Fruit fly (Drosophila melanogaster): ENCODE measurements around the gene RnrL.

RnrL gene

DNA sequence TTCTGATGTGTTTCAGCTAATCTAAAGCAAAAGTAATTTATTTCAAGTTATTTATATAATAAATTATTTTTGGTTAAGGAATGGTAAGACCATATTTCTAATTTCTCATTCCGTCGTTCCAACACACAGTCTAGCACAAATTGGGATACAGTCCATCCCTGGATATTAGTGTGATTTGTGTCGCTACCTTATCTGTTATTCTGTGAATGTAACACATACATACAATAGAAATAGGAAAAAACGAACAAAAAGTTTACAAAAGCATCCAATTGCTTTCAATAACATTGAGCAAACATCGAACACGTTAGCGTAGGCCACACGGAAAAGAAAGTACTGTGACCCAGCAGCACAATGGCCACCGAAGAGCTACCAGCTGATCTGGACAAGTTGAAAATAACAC lies 38.8 kb upstream of the RnrL start, which contains the start of gene CG5056:
TSS of gene CG5056 (plus strand) at position 168 of the 400 bp plus-strand sequence.
- TF ChIP-seq CG11617 (GFP tag; optimal IDR thresholded peaks at IDR 0.05) = no peak
- TF ChIP-seq CG33017 (tag; optimal IDR thresholded peaks at IDR 0.05) = peak; percentile 10
- TF ChIP-seq CG14711 (tag; optimal IDR thresholded peaks at IDR 0.05) = peak; percentile 37
- TF ChIP-seq kay (GFP tag; ENCODE audit: borderline replicate concordance) = no peak
- TF ChIP-seq ovo (GFP tag; optimal IDR thresholded peaks at IDR 0.05) = no peak
- no peak for TF ChIP-seq CG12768 (GFP tag; optimal IDR thresholded peaks at IDR 0.05)
- TF ChIP-seq CG7101 (tag; optimal IDR thresholded peaks at IDR 0.05) = no peak
- TF ChIP-seq pad (GFP tag; optimal IDR thresholded peaks at IDR 0.05) = no peak
- no peak for TF ChIP-seq toe (GFP tag; optimal IDR thresholded peaks at IDR 0.05)
- peak; percentile 69 for TF ChIP-seq bab1 (GFP tag; optimal IDR thresholded peaks at IDR 0.05)
- TF ChIP-seq Clk (GFP tag; optimal IDR thresholded peaks at IDR 0.05) = no peak
- no peak for TF ChIP-seq Hr96 (GFP tag; optimal IDR thresholded peaks at IDR 0.05)
- TF ChIP-seq Crg-1 (GFP tag; optimal IDR thresholded peaks at IDR 0.05) = peak; percentile 12
- TF ChIP-seq CG5204 (GFP tag; optimal IDR thresholded peaks at IDR 0.05) = no peak
- no peak for TF ChIP-seq cnc (optimal IDR thresholded peaks at IDR 0.05)
- no peak for TF ChIP-seq cic (GFP tag; optimal IDR thresholded peaks at IDR 0.05)
- TF ChIP-seq CG7045 (GFP tag; optimal IDR thresholded peaks at IDR 0.05) = no peak
- TF ChIP-seq Mnt (GFP tag; optimal IDR thresholded peaks at IDR 0.05) = no peak

DNA sequence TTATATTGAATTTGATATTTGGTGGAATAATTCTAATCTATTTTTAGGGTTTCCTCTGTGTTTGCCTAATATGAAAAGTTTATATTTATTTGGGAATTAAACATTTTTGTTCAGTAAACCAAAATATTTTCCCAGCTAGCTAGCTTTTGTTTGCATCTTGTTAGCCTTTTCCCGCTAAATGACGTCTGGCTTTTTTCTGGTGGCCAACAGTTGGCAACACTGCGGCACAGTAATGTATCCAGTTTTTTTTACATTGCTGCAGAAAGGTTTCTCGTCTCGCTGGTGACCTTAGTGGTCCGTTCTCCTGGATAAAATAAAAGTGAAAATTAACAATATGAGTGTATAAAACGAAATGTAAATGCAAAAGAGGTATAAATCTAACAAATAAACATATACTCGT lies 36.5 kb upstream of the RnrL start, which contains the start of gene lft:
TSS of gene lft (plus strand) at position 243 of the 400 bp plus-strand sequence.
- TF ChIP-seq cic (GFP tag; optimal IDR thresholded peaks at IDR 0.05) (no peak), kay (GFP tag; ENCODE audit: borderline replicate concordance) (no peak), CG14711 (tag; optimal IDR thresholded peaks at IDR 0.05) (no peak), CG7101 (tag; optimal IDR thresholded peaks at IDR 0.05) (no peak), bab1 (GFP tag; optimal IDR thresholded peaks at IDR 0.05) (no peak), Clk (GFP tag; optimal IDR thresholded peaks at IDR 0.05) (no peak), tj (GFP tag; optimal IDR thresholded peaks at IDR 0.05) (no peak), Hr96 (GFP tag; optimal IDR thresholded peaks at IDR 0.05) (no peak), toe (GFP tag; optimal IDR thresholded peaks at IDR 0.05) (no peak), CG11617 (GFP tag; optimal IDR thresholded peaks at IDR 0.05) (no peak), Mnt (GFP tag; optimal IDR thresholded peaks at IDR 0.05) (no peak), CG7045 (GFP tag; optimal IDR thresholded peaks at IDR 0.05) (no peak), pad (GFP tag; optimal IDR thresholded peaks at IDR 0.05) (no peak), CG1620 (GFP tag; optimal IDR thresholded peaks at IDR 0.05) (no peak), ovo (GFP tag; optimal IDR thresholded peaks at IDR 0.05) (no peak), CG12768 (GFP tag; optimal IDR thresholded peaks at IDR 0.05) (no peak), cnc (optimal IDR thresholded peaks at IDR 0.05) (no peak), CG33017 (tag; optimal IDR thresholded peaks at IDR 0.05) (no peak), Crg-1 (GFP tag; optimal IDR thresholded peaks at IDR 0.05) (no peak)

DNA sequence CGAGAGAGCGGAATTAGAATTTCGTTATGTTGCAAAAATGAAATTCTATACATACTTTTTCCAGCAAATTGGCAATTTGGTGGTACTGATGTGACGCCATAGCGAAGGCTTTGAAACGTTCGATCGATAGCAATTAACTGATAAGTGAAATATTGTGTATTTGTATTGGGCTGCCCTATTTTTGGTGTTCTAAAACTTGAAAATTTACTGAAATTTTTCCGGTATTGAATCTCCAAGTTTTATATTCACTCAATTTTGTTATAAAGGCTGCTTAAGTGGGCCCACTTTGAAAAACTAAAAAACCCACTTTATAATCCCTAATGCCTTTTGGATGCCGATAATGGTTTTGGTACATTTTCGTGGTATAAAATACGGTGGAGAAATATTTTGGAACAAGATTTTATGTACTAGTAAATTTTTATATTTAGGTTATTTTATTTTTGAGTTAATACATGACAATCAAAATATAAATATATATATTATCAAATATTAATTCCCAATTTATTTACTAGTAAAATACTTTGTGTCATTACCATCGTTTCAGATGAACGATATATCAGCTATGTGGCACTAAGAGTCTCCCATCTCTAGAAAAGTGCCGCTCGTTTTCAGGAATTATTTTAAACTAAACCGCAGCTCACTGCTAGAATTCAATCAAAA lies 34.8 kb upstream of the RnrL start, which contains the start of the genes Cand1 and pim:
TSS of gene Cand1 (minus strand) at position 300 of the 660 bp plus-strand sequence.
TSS of gene pim (plus strand) at position 582 of the 660 bp plus-strand sequence.
- TF ChIP-seq CG11617 (GFP tag; optimal IDR thresholded peaks at IDR 0.05) = no peak
- peak; percentile 50 for TF ChIP-seq CG7101 (tag; optimal IDR thresholded peaks at IDR 0.05)

DNA sequence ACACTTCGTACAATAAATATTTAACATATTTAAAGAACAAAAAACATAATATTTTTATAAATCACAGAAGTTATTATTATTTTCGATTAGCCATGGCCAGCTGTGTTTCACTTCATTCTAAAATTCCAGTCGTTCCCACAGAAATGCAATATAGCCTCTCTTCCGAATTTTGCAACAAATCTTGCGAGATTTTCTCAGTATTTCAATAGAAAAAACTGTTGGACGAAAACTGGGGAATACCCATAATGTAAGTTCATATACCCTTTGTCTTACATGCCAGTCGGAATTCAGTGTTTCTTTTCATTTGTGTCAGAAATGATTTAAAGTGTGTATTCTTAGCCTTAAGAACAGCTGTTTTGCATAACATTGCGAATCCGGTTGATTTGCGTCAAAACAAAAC lies 28.8 kb upstream of the RnrL start, which contains the start of the genes CtsL4 and ClpP:
TSS of gene CtsL4 (minus strand) at position 90 of the 400 bp plus-strand sequence.
TSS of gene ClpP (plus strand) at position 288 of the 400 bp plus-strand sequence.
- TF ChIP-seq tj (GFP tag; optimal IDR thresholded peaks at IDR 0.05) (peak; percentile 72), CG1620 (GFP tag; optimal IDR thresholded peaks at IDR 0.05) (peak; percentile 6), CG7101 (tag; optimal IDR thresholded peaks at IDR 0.05) (peak; percentile 36), CG14711 (tag; optimal IDR thresholded peaks at IDR 0.05) (no peak), bab1 (GFP tag; optimal IDR thresholded peaks at IDR 0.05) (no peak), CG11617 (GFP tag; optimal IDR thresholded peaks at IDR 0.05) (peak; percentile 35), CG33017 (tag; optimal IDR thresholded peaks at IDR 0.05) (no peak)

DNA sequence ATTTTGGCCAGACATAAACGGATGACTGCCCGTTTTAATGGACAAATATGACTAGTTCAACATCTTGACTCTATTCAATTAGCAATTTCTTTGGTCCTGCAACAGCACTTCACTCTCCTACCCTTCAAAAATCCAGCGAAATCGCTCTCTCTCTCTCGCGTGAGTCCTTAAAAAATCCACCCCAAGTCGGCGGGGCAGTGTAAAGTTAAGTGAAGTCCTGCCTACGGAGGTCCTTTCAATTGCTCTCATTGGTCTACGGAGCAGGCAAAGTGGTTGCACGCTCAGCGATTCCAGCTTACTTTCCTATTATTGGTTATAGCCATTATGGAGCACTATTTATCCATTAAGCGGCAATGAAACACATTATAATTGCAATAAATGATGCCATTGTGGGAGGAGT lies 26.1 kb upstream of the RnrL start, which contains the start of gene CG34367:
TSS of gene CG34367 (minus strand) at position 35 of the 400 bp plus-strand sequence.
- no peak for TF ChIP-seq CG7101 (tag; optimal IDR thresholded peaks at IDR 0.05)
- TF ChIP-seq CG33017 (tag; optimal IDR thresholded peaks at IDR 0.05) = no peak
- no peak for TF ChIP-seq cnc (optimal IDR thresholded peaks at IDR 0.05)
- no peak for TF ChIP-seq tj (GFP tag; optimal IDR thresholded peaks at IDR 0.05)
- no peak for TF ChIP-seq CG7045 (GFP tag; optimal IDR thresholded peaks at IDR 0.05)
- TF ChIP-seq Hr96 (GFP tag; optimal IDR thresholded peaks at IDR 0.05) = no peak
- TF ChIP-seq CG12768 (GFP tag; optimal IDR thresholded peaks at IDR 0.05) = no peak
- no peak for TF ChIP-seq CG5204 (GFP tag; optimal IDR thresholded peaks at IDR 0.05)
- TF ChIP-seq CG1620 (GFP tag; optimal IDR thresholded peaks at IDR 0.05) = no peak

DNA sequence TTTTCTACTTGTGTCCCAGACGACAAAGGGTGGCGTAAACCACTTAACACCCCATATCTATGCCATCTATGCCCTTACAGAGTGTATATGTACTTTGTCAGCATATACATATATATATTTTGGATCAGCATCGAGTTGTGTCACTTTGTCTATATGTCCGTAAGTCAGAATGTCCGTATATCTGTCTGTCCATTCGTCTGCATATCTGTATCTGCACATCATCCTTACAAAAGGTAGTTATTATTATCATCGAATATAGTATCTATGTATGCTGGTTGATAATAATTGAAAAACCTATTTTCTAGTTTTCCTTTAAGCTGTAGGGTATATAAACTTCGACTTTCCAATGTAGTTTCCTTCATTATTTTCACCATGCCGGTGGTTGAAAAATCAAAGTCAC lies 23.4 kb upstream of the RnrL start:
- no peak for TF ChIP-seq CG7101 (tag; optimal IDR thresholded peaks at IDR 0.05)
- no peak for TF ChIP-seq CG7045 (GFP tag; optimal IDR thresholded peaks at IDR 0.05)
